Fruit fly (Drosophila melanogaster): ENCODE results near the gene Srx.
A peak's percentile ranks its signal among the peaks of the same experiment; 100 is the strongest.

The Srx gene

dm6 chrX:17829083-17829997 is 27.4 kb upstream of the Srx start (continued):
- no peak for TF ChIP-seq btn (GFP tag; optimal IDR thresholded peaks at IDR 0.05)
- no peak for TF ChIP-seq Doc2 (GFP tag; IDR thresholded peaks at IDR 0.05)
- TF ChIP-seq sim (GFP tag; IDR thresholded peaks at IDR 0.05) = no peak
- no peak for TF ChIP-seq CG11398 (GFP tag; optimal IDR thresholded peaks at IDR 0.05)
- no peak for TF ChIP-seq Antp (GFP tag; optimal IDR thresholded peaks at IDR 0.05)
- peak; percentile 58 for TF ChIP-seq Spps (tag; optimal IDR thresholded peaks at IDR 0.05)
- TF ChIP-seq Med (GFP tag) = peak; percentile 35
- TF ChIP-seq CG42726 (GFP tag; IDR thresholded peaks at IDR 0.05; ENCODE audit: partially characterized antibody) = no peak
- TF ChIP-seq ap (GFP tag; IDR thresholded peaks at IDR 0.05) = peak; percentile 41; the same call in 1 of the 2 replicates
- TF ChIP-seq ase (GFP tag; IDR thresholded peaks at IDR 0.05) = peak; percentile 33; the same call in 1 of the 3 replicates
- peak; percentile 36 for TF ChIP-seq CG12659 (GFP tag; optimal IDR thresholded peaks at IDR 0.05)
- 0 out of 3 replicates have a peak, but pooled peaks have one; percentile 17 for TF ChIP-seq CG34422 (GFP tag; IDR thresholded peaks at IDR 0.05)
- TF ChIP-seq CG3995 (GFP tag; optimal IDR thresholded peaks at IDR 0.05) = no peak
- TF ChIP-seq pum (GFP tag; optimal IDR thresholded peaks at IDR 0.05) = peak; percentile 18
- no peak for TF ChIP-seq CG18011 (GFP tag; optimal IDR thresholded peaks at IDR 0.05)
- no peak for TF ChIP-seq B-H1 (GFP tag; IDR thresholded peaks at IDR 0.05)
- no peak for TF ChIP-seq Poxn (GFP tag; IDR thresholded peaks at IDR 0.05)
- TF ChIP-seq Six4 (GFP tag; optimal IDR thresholded peaks at IDR 0.05) = peak; percentile 29
- TF ChIP-seq sc (optimal IDR thresholded peaks at IDR 0.05) = no peak
- peak; percentile 74 for TF ChIP-seq sc (GFP tag; optimal IDR thresholded peaks at IDR 0.05)
- no peak for TF ChIP-seq gfzf (GFP tag; optimal IDR thresholded peaks at IDR 0.05)
- no peak for TF ChIP-seq peb (GFP tag; IDR thresholded peaks at IDR 0.05)
- no peak for TF ChIP-seq repo (GFP tag; optimal IDR thresholded peaks at IDR 0.05)
- TF ChIP-seq CG6683 (GFP tag; optimal IDR thresholded peaks at IDR 0.05) = no peak
- TF ChIP-seq Lpt (GFP tag; optimal IDR thresholded peaks at IDR 0.05) = no peak
- peak; percentile 50 for TF ChIP-seq salm (tag; optimal IDR thresholded peaks at IDR 0.05)
- no peak for TF ChIP-seq CG2116 (GFP tag; optimal IDR thresholded peaks at IDR 0.05)
- TF ChIP-seq CG8281 (tag; optimal IDR thresholded peaks at IDR 0.05) = peak; percentile 29
- no peak for TF ChIP-seq slbo (GFP tag; IDR thresholded peaks at IDR 0.05)
- TF ChIP-seq CG6791 (GFP tag; IDR thresholded peaks at IDR 0.05; ENCODE audit: partially characterized antibody) = no peak
- TF ChIP-seq fru (optimal IDR thresholded peaks at IDR 0.05) = no peak
- no peak for TF ChIP-seq slou (GFP tag; optimal IDR thresholded peaks at IDR 0.05)
- no peak for TF ChIP-seq scrt (GFP tag; optimal IDR thresholded peaks at IDR 0.05)
- TF ChIP-seq pros (GFP tag; optimal IDR thresholded peaks at IDR 0.05) = peak; percentile 72
- TF ChIP-seq gsb (GFP tag; IDR thresholded peaks at IDR 0.05) = no peak
- TF ChIP-seq CG4424 (GFP tag; optimal IDR thresholded peaks at IDR 0.05) = peak; percentile 65
- TF ChIP-seq lab (GFP tag; optimal IDR thresholded peaks at IDR 0.05) = peak; percentile 21
- TF ChIP-seq CG1602 (GFP tag; optimal IDR thresholded peaks at IDR 0.05) = peak; percentile 64
- TF ChIP-seq chn (GFP tag; optimal IDR thresholded peaks at IDR 0.05) = peak; percentile 44
- TF ChIP-seq CG8388 (GFP tag; optimal IDR thresholded peaks at IDR 0.05) = peak; percentile 71
- TF ChIP-seq CrebB (tag; optimal IDR thresholded peaks at IDR 0.05) = no peak
- no peak for TF ChIP-seq unc-4 (GFP tag; IDR thresholded peaks at IDR 0.05; ENCODE audit: partially characterized antibody)
- no peak for TF ChIP-seq sna (GFP tag; IDR thresholded peaks at IDR 0.05; ENCODE audit: partially characterized antibody)
- TF ChIP-seq kah (GFP tag; optimal IDR thresholded peaks at IDR 0.05) = peak; percentile 38
- TF ChIP-seq CG7928 (GFP tag; optimal IDR thresholded peaks at IDR 0.05) = no peak
- TF ChIP-seq Eip74EF (GFP tag; optimal IDR thresholded peaks at IDR 0.05) = peak in 1 of 2 experiments; percentile 71
- peak; percentile 87 for TF ChIP-seq CG11696 (GFP tag; IDR thresholded peaks at IDR 0.05)
- TF ChIP-seq lmd (GFP tag; IDR thresholded peaks at IDR 0.05) = peak; percentile 22; the same call in 1 of the 2 replicates
- no peak for TF ChIP-seq CG10147 (GFP tag; optimal IDR thresholded peaks at IDR 0.05)
